In the genomic region with DNA sequence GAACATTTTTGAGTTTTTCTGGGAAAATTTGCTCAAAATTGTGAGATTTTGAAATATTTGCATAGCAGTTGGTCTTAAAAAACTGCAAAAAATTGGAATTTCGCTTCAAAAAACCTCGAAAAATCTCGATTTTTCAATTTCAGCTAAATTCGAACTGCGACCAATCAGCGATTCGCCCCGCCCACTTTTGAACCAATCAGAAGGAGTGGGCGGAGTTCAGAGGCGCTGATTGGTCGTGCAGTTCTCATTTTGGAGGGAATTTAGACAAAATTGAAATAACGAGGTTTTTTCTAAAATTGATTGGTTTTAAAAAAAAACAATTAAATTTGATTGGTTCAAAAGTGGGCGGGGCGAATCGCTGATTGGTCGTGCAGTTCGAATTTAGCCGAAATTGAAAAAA, we compare ENCODE assay signal across 3 worm cellular contexts.
TF ChIP-seq lines count a peak whose summit lies in the region.

No protein-coding gene starts in this region.

TF ChIP-seq in whole organism, L3 larva, 47 proteins besides CTCF, POLR2A, EP300 and RAD21:
- TF ChIP-seq nfya-1 (tag; optimal IDR thresholded peaks at IDR 0.05; lab: Kevin White, UChicago; ENCODE audit: insufficient read depth), result peak; percentile 70
- no peak for TF ChIP-seq nhr-11 (tag; optimal IDR thresholded peaks at IDR 0.05; lab: Kevin White, UChicago)
TF ChIP-seq in whole organism, L3 larva: peak in this region for 1.

TF ChIP-seq in whole organism, late embryonic, 69 proteins besides CTCF, POLR2A, EP300 and RAD21:
- TF ChIP-seq nfya-1 (tag; optimal IDR thresholded peaks at IDR 0.05; lab: Kevin White, UChicago) (peak; percentile 68), tbx-2 (tag; optimal IDR thresholded peaks at IDR 0.05; lab: Kevin White, UChicago) (no peak)

TF ChIP-seq in whole organism, young adult, 124 proteins besides CTCF, POLR2A, EP300 and RAD21:
- TF ChIP-seq nfyb-1 (GFP tag; IDR thresholded peaks at IDR 0.05; lab: Robert Waterston, UW) (0 out of 2 replicates have a peak, but pooled peaks have one; percentile 64), ceh-100 (GFP tag; IDR thresholded peaks at IDR 0.05; lab: Robert Waterston, UW) (no peak)
